Worm (Caenorhabditis elegans) whole organism, young adult: Measurements from ENCODE around the gene F55A11.4.

ENCODE experiments used
- C06A6.2 ChIP-seq: fragments of 200-800 bp; sonication (Bioruptor generic); conservative IDR thresholded peaks from 2 replicates; pipeline ENCODE4 v1.3.6; 2022; ENCODE audit warnings: missing genetic modification characterization, missing compliant biosample characterization
- F49E8.2 ChIP-seq: sonication (generic microtip); optimal IDR thresholded peaks from 3 replicates; lab custom pipeline; 2017; ENCODE audit warnings: missing genetic modification characterization, mild to moderate bottlenecking, missing compliant biosample characterization, antibody characterized with exemption, moderate library complexity; ENCODE audit not compliant: insufficient read depth
- K11D2.4 ChIP-seq: fragments of 200-800 bp; sonication (Bioruptor generic); IDR thresholded peaks from 2 replicates; pipeline ENCODE4 v1.3.6; 2022; ENCODE audit warnings: missing genetic modification reagents, missing genetic modification characterization, missing compliant biosample characterization
- Y53G8AR.9 ChIP-seq: fragments of 200-800 bp; sonication (Bioruptor generic); conservative IDR thresholded peaks from 2 replicates; pipeline ENCODE4 v1.3.6; 2022; ENCODE audit warnings: missing genetic modification reagents, missing genetic modification characterization, missing compliant biosample characterization
- Y67H2A.10 ChIP-seq: fragments of 200-800 bp; sonication (Bioruptor generic); conservative IDR thresholded peaks from 2 replicates; pipeline ENCODE4 v1.3.6; 2022; ENCODE audit warnings: missing genetic modification reagents, missing genetic modification characterization, missing compliant biosample characterization
- athp-1 ChIP-seq: sonication (generic microtip); optimal IDR thresholded peaks from 2 replicates; lab custom pipeline; 2017; ENCODE audit warnings: mild to moderate bottlenecking, missing genetic modification characterization, missing compliant biosample characterization
- ccch-3 ChIP-seq: fragments of 200-800 bp; sonication (Bioruptor generic); optimal IDR thresholded peaks from 2 replicates; lab custom pipeline; 2018; ENCODE audit warnings: mild to moderate bottlenecking, missing genetic modification characterization, missing compliant biosample characterization
- cebp-1 ChIP-seq, 2 experiments: fragments of 200-800 bp in 1 of 2; sonication (Bioruptor generic) in 1 of 2; sonication (generic microtip) in 1 of 2; IDR thresholded peaks in 1 of 2; optimal IDR thresholded peaks in 1 of 2; 2 replicates each; pipeline versions ENCODE4 v1.3.6 to Lab custom; 2017 to 2022; ENCODE audit warnings: missing compliant biosample characterization in 2 of 2, missing genetic modification characterization in 2 of 2, mild to moderate bottlenecking in 1 of 2, missing genetic modification reagents in 1 of 2, moderate library complexity in 1 of 2
- fkh-3 ChIP-seq: sonication (generic microtip); optimal IDR thresholded peaks from 2 replicates; lab custom pipeline; 2016; ENCODE audit warnings: mild to moderate bottlenecking, missing genetic modification characterization, missing compliant biosample characterization
- lin-35 ChIP-seq, 3 experiments: fragments of 150-350 bp in 2 of 3; sonication (generic microtip) in 1 of 3; optimal IDR thresholded peaks; 2 replicates each; lab custom pipeline; 2014 to 2018; ENCODE audit warnings: missing biosample characterization in 3 of 3, missing genetic modification characterization in 3 of 3, missing genetic modification reagents in 3 of 3
- lsy-27 ChIP-seq: sonication (generic microtip); optimal IDR thresholded peaks from 2 replicates; lab custom pipeline; 2017; ENCODE audit warnings: missing genetic modification characterization, mild to moderate bottlenecking, missing compliant biosample characterization, antibody characterized with exemption, missing genotype, borderline replicate concordance; ENCODE audit not compliant: insufficient read depth
- rec-8 ChIP-seq, 2 experiments: sonication (generic microtip); optimal IDR thresholded peaks; 2 replicates each; lab custom pipeline; 2016; ENCODE audit warnings: mild to moderate bottlenecking in 2 of 2, missing genetic modification characterization in 2 of 2, missing genetic modification reagents in 2 of 2, missing genotype in 2 of 2, missing biosample characterization in 1 of 2, missing compliant biosample characterization in 1 of 2, moderate library complexity in 1 of 2
- snpc-3.4 ChIP-seq: sonication (generic microtip); optimal IDR thresholded peaks from 2 replicates; lab custom pipeline; 2017; ENCODE audit warnings: missing genetic modification characterization, mild to moderate bottlenecking, missing compliant biosample characterization, antibody characterized with exemption, moderate library complexity, missing genotype, missing genetic modification reagents
- tlf-1 ChIP-seq: fragments of 200-800 bp; sonication (Bioruptor generic); optimal IDR thresholded peaks from 2 replicates; lab custom pipeline; 2018; ENCODE audit warnings: mild to moderate bottlenecking, missing genetic modification characterization, missing compliant biosample characterization

ce11 chrV:11777846-11778245 is 7.6 kb downstream of the F55A11.4 start:
- TF ChIP-seq K11D2.4 (GFP tag; lab: Robert Waterston, UW) (no peak), lsy-27 (tag; lab: Kevin White, UChicago) (no peak), tlf-1 (GFP tag; lab: Kevin White, UChicago) (no peak), fkh-3 (no peak), C06A6.2 (no peak), cebp-1 (GFP tag; IDR thresholded peaks at IDR 0.05; lab: Robert Waterston, UW) (no peak), cebp-1 (tag; optimal IDR thresholded peaks at IDR 0.05; lab: Kevin White, UChicago) (no peak), F49E8.2 (tag; lab: Kevin White, UChicago) (no peak), lin-35 (GFP tag; optimal IDR thresholded peaks at IDR 0.05; lab: Kevin White, UChicago) (no peak), ccch-3 (GFP tag; lab: Kevin White, UChicago) (no peak), athp-1 (no peak), rec-8 (tag; optimal IDR thresholded peaks at IDR 0.05; lab: Kevin White, UChicago) (no peak), snpc-3.4 (no peak), Y67H2A.10 (no peak), Y53G8AR.9 (GFP tag; lab: Robert Waterston, UW) (no peak)
